Worm (Caenorhabditis elegans): ENCODE data around the gene ceh-81.
"Not testable (repeated sequence)": the region's sequence is repeated elsewhere in the genome, so short reads cannot be mapped to it uniquely, and the experiment has no call there.

ceh-81 gene

ce11 chrII:1771347-1771746, 41.1 kb downstream of the ceh-81 start, which contains the start of gene math-26:
math-26 (plus strand) TSS chrII:1771647.
- not testable (repeated sequence) for TF ChIP-seq unc-62 (GFP tag; optimal IDR thresholded peaks at IDR 0.05)

- no peak for TF ChIP-seq unc-62 (GFP tag; optimal IDR thresholded peaks at IDR 0.05)
These were observed 41.6 kb downstream of the ceh-81 start, which contains the start of gene math-3 for ce11 chrII:1771785-1772184. math-3 (plus strand) TSS chrII:1772085.

ce11 chrII:1775234-1775633, 45.0 kb downstream of the ceh-81 start, which contains the start of gene F36H5.14:
F36H5.14 (plus strand) TSS chrII:1775534.
- not testable (repeated sequence) for TF ChIP-seq unc-62 (GFP tag; optimal IDR thresholded peaks at IDR 0.05)
